Fruit fly (Drosophila melanogaster) whole organism, embryonic: ENCODE measurements around the gene CG6149.

Experiments
- Awh ChIP-seq: fragments of 200-800 bp; sonication (Bioruptor generic); IDR thresholded peaks from 2 replicates; pipeline ENCODE4, ENCODE4 v1.3.6; 2022; ENCODE audit warnings: missing biosample characterization, missing genetic modification characterization
- C15 ChIP-seq: fragments of 200-800 bp; sonication (Bioruptor generic); IDR thresholded peaks from 3 replicates; pipeline ENCODE4 v1.3.6; 2022; ENCODE audit warnings: missing biosample characterization, missing genetic modification characterization
- CG10565 ChIP-seq: fragments of 200-800 bp; sonication (Bioruptor generic); optimal IDR thresholded peaks from 3 replicates; lab custom pipeline; 2016; ENCODE audit warnings: missing biosample characterization, mild to moderate bottlenecking, missing genetic modification characterization
- CG10959 ChIP-seq: fragments of 200-800 bp; sonication (Bioruptor generic); IDR thresholded peaks from 2 replicates; pipeline ENCODE4 v1.3.6; 2022; ENCODE audit warnings: missing biosample characterization, missing genetic modification characterization
- CG10979 ChIP-seq: fragments of 200-800 bp; sonication (Bioruptor generic); optimal IDR thresholded peaks from 2 replicates; lab custom pipeline; 2018; ENCODE audit warnings: missing biosample characterization, mild to moderate bottlenecking, missing genetic modification characterization, moderate library complexity
- CG11696 ChIP-seq: fragments of 200-800 bp; sonication (Bioruptor generic); IDR thresholded peaks from 2 replicates; pipeline ENCODE4 v1.3.6; 2022; ENCODE audit warnings: missing biosample characterization, missing genetic modification characterization
- CG1233 ChIP-seq: fragments of 200-800 bp; sonication (Bioruptor generic); optimal IDR thresholded peaks from 4 replicates; lab custom pipeline; 2018; ENCODE audit warnings: missing biosample characterization, mild to moderate bottlenecking, missing genetic modification characterization
- CG12942 ChIP-seq: fragments of 200-800 bp; sonication (Bioruptor generic); optimal IDR thresholded peaks from 3 replicates; lab custom pipeline; 2016; ENCODE audit warnings: missing biosample characterization, missing genetic modification characterization
- CG13287 ChIP-seq: fragments of 200-800 bp; sonication (Bioruptor generic); IDR thresholded peaks from 2 replicates; pipeline ENCODE4 v1.3.6; 2022; ENCODE audit warnings: missing biosample characterization, missing genetic modification characterization; ENCODE audit not compliant: partially characterized antibody
- CG14050 ChIP-seq: fragments of 200-800 bp; sonication (Bioruptor generic); IDR thresholded peaks from 3 replicates; pipeline ENCODE4 v1.3.6; 2022; ENCODE audit warnings: missing biosample characterization, missing genetic modification characterization
- CG14860 ChIP-seq: fragments of 200-800 bp; sonication (Bioruptor generic); IDR thresholded peaks from 3 replicates; pipeline ENCODE4 v1.3.6; 2022; ENCODE audit warnings: missing biosample characterization, missing genetic modification characterization; ENCODE audit not compliant: partially characterized antibody
- CG14965 ChIP-seq: fragments of 200-800 bp; sonication (Bioruptor generic); optimal IDR thresholded peaks from 2 replicates; lab custom pipeline; 2016; ENCODE audit warnings: missing biosample characterization, missing genetic modification characterization, borderline replicate concordance
- CG15696 ChIP-seq: fragments of 200-800 bp; sonication (Bioruptor generic); optimal IDR thresholded peaks from 2 replicates; lab custom pipeline; 2019; ENCODE audit warnings: missing biosample characterization, mild to moderate bottlenecking, missing genetic modification characterization, moderate library complexity
- CG16779 ChIP-seq: fragments of 200-800 bp; sonication (Bioruptor generic); IDR thresholded peaks from 2 replicates; pipeline ENCODE4 v1.3.6; 2022; ENCODE audit warnings: missing biosample characterization, missing genetic modification characterization
- CG2199 ChIP-seq: fragments of 200-800 bp; sonication (Bioruptor generic); IDR thresholded peaks from 3 replicates; pipeline ENCODE4 v1.3.6; 2022; ENCODE audit warnings: missing biosample characterization, missing genetic modification characterization
- CG4328 ChIP-seq: fragments of 200-800 bp; sonication (Bioruptor generic); optimal IDR thresholded peaks from 3 replicates; lab custom pipeline; 2017; ENCODE audit warnings: missing biosample characterization, missing genetic modification reagents, missing genetic modification characterization
- CG43689 ChIP-seq: fragments of 200-800 bp; sonication (Bioruptor generic); IDR thresholded peaks from 2 replicates; pipeline ENCODE4 v1.3.6; 2022; ENCODE audit warnings: missing biosample characterization, missing genetic modification characterization
- CG6254 ChIP-seq: fragments of 200-800 bp; sonication (Bioruptor generic); optimal IDR thresholded peaks from 3 replicates; lab custom pipeline; 2017; ENCODE audit warnings: mild to moderate bottlenecking, missing biosample characterization, missing genetic modification reagents, missing genetic modification characterization
- CG6683 ChIP-seq: fragments of 200-800 bp; sonication (Bioruptor generic); optimal IDR thresholded peaks from 2 replicates; lab custom pipeline; 2017; ENCODE audit warnings: missing biosample characterization, mild to moderate bottlenecking, missing genetic modification characterization, missing genetic modification reagents
- CG6854 ChIP-seq: fragments of 200-800 bp; sonication (Bioruptor generic); optimal IDR thresholded peaks from 3 replicates; lab custom pipeline; 2017; ENCODE audit warnings: missing biosample characterization, mild to moderate bottlenecking, missing genetic modification characterization
- CG7271 ChIP-seq: fragments of 200-800 bp; sonication (Bioruptor generic); optimal IDR thresholded peaks from 2 replicates; lab custom pipeline; 2018; ENCODE audit warnings: missing biosample characterization, mild to moderate bottlenecking, missing genetic modification characterization, moderate library complexity
- CG7357 ChIP-seq: fragments of 200-800 bp; sonication (Bioruptor generic); IDR thresholded peaks from 3 replicates; pipeline ENCODE4 v1.3.6; 2022; ENCODE audit warnings: missing biosample characterization, missing genetic modification characterization
- CG7372 ChIP-seq: fragments of 200-800 bp; sonication (Bioruptor generic); IDR thresholded peaks from 2 replicates; pipeline ENCODE4 v1.3.6; 2022; ENCODE audit warnings: missing biosample characterization, missing genetic modification characterization
- CTCF ChIP-seq: fragments of 200-800 bp; sonication (Bioruptor generic); optimal IDR thresholded peaks from 2 replicates; lab custom pipeline; 2017; ENCODE audit warnings: missing biosample characterization, mild to moderate bottlenecking, missing genetic modification characterization, moderate library complexity
- Dbx ChIP-seq: fragments of 200-800 bp; sonication (Bioruptor generic); IDR thresholded peaks from 3 replicates; pipeline ENCODE4 v1.3.6; 2022; ENCODE audit warnings: missing biosample characterization, missing genetic modification characterization
- Deaf1 ChIP-seq: fragments of 200-800 bp; optimal IDR thresholded peaks from 3 replicates; lab custom pipeline; 2019; ENCODE audit warnings: missing biosample characterization, mild to moderate bottlenecking, missing genetic modification characterization, moderate library complexity
- Dp ChIP-seq: fragments of 200-800 bp; sonication (Bioruptor generic); optimal IDR thresholded peaks from 2 replicates; lab custom pipeline; 2018; ENCODE audit warnings: missing biosample characterization, mild to moderate bottlenecking, missing genetic modification characterization, moderate library complexity
- E2f1 ChIP-seq: fragments of 200-800 bp; sonication (Bioruptor generic); IDR thresholded peaks from 2 replicates; pipeline ENCODE4 v1.3.6; 2022; ENCODE audit warnings: missing biosample characterization, missing genetic modification characterization
- Hr3 ChIP-seq: fragments of 200-800 bp; sonication (Bioruptor generic); optimal IDR thresholded peaks from 3 replicates; lab custom pipeline; 2016; ENCODE audit warnings: missing biosample characterization, missing genetic modification characterization
- Lhr ChIP-seq: fragments of 200-800 bp; sonication (Bioruptor generic); optimal IDR thresholded peaks from 3 replicates; lab custom pipeline; 2017; ENCODE audit warnings: mild to moderate bottlenecking, missing biosample characterization, missing genetic modification reagents, missing genetic modification characterization
- Meics ChIP-seq: fragments of 200-800 bp; sonication (Bioruptor generic); optimal IDR thresholded peaks from 2 replicates; lab custom pipeline; 2017; ENCODE audit warnings: missing biosample characterization, mild to moderate bottlenecking, missing genetic modification characterization
- Sox102F ChIP-seq: fragments of 200-800 bp; sonication (Bioruptor generic); optimal IDR thresholded peaks from 2 replicates; lab custom pipeline; 2018; ENCODE audit warnings: missing biosample characterization, mild to moderate bottlenecking, missing genetic modification characterization, moderate library complexity
- Taf1 ChIP-seq: fragments of 200-800 bp; sonication (Bioruptor generic); IDR thresholded peaks from 2 replicates; pipeline ENCODE4 v1.3.6; 2022; ENCODE audit warnings: missing biosample characterization, missing genetic modification characterization
- Xrp1 ChIP-seq: fragments of 200-800 bp; sonication (Bioruptor generic); IDR thresholded peaks from 2 replicates; pipeline ENCODE4 v1.3.6; 2022; ENCODE audit warnings: missing biosample characterization, missing genetic modification characterization
- ase ChIP-seq: fragments of 200-800 bp; sonication (Bioruptor generic); IDR thresholded peaks from 3 replicates; pipeline ENCODE4 v1.3.6; 2022; ENCODE audit warnings: missing biosample characterization, missing genetic modification characterization
- ci ChIP-seq: fragments of 200-800 bp; sonication (Bioruptor generic); IDR thresholded peaks from 3 replicates; pipeline ENCODE4 v1.3.6; 2022; ENCODE audit warnings: missing biosample characterization, missing genetic modification characterization
- corto ChIP-seq: fragments of 200-800 bp; sonication (Bioruptor generic); optimal IDR thresholded peaks from 2 replicates; lab custom pipeline; 2016; ENCODE audit warnings: missing biosample characterization, mild to moderate bottlenecking, missing genetic modification characterization, moderate library complexity
- cwo ChIP-seq: fragments of 200-800 bp; sonication (Bioruptor generic); optimal IDR thresholded peaks from 3 replicates; lab custom pipeline; 2017; ENCODE audit warnings: missing biosample characterization, missing genetic modification characterization, mild to moderate bottlenecking, moderate library complexity, missing genetic modification reagents
- en ChIP-seq: fragments of 200-800 bp; sonication (Bioruptor generic); optimal IDR thresholded peaks from 2 replicates; lab custom pipeline; 2016; ENCODE audit warnings: missing biosample characterization, missing genetic modification characterization
- fd64A ChIP-seq: fragments of 200-800 bp; sonication (Bioruptor generic); optimal IDR thresholded peaks from 3 replicates; lab custom pipeline; 2018; ENCODE audit warnings: missing biosample characterization, mild to moderate bottlenecking, missing genetic modification characterization
- fu2 ChIP-seq: fragments of 200-800 bp; sonication (Bioruptor generic); optimal IDR thresholded peaks from 2 replicates; lab custom pipeline; 2016; ENCODE audit warnings: missing biosample characterization, missing genetic modification characterization
- gsb ChIP-seq: fragments of 200-800 bp; sonication (Bioruptor generic); IDR thresholded peaks from 2 replicates; pipeline ENCODE4 v1.3.6; 2022; ENCODE audit warnings: missing biosample characterization, missing genetic modification characterization
- lov ChIP-seq, 2 experiments: fragments of 200-800 bp in 1 of 2; fragments of >200 bp in 1 of 2; sonication (Bioruptor generic) in 1 of 2; IDR thresholded peaks in 1 of 2; optimal IDR thresholded peaks in 1 of 2; 2 replicates in 1 of 2; 3 replicates in 1 of 2; pipeline versions ENCODE4 v1.3.6 to Lab custom; 2017 to 2022; ENCODE audit warnings: missing biosample characterization in 1 of 2, missing genetic modification characterization in 1 of 2
- oc ChIP-seq: fragments of 200-800 bp; sonication (Bioruptor generic); optimal IDR thresholded peaks from 2 replicates; lab custom pipeline; 2018; ENCODE audit warnings: missing biosample characterization, mild to moderate bottlenecking, missing genetic modification characterization, moderate library complexity
- odd ChIP-seq: fragments of 200-800 bp; sonication (Bioruptor generic); optimal IDR thresholded peaks from 2 replicates; lab custom pipeline; 2017; ENCODE audit warnings: missing biosample characterization, mild to moderate bottlenecking, missing genetic modification characterization
- pita ChIP-seq: fragments of 200-800 bp; sonication (Bioruptor generic); optimal IDR thresholded peaks from 2 replicates; lab custom pipeline; 2017; ENCODE audit warnings: missing biosample characterization, mild to moderate bottlenecking, missing genetic modification characterization
- ranshi ChIP-seq: fragments of 200-800 bp; sonication (Bioruptor generic); IDR thresholded peaks from 2 replicates; pipeline ENCODE4 v1.3.6; 2022; ENCODE audit warnings: missing biosample characterization, missing genetic modification characterization
- rib ChIP-seq: fragments of 200-800 bp; sonication (Bioruptor generic); IDR thresholded peaks from 2 replicates; pipeline ENCODE4 v1.3.6; 2022; ENCODE audit warnings: missing biosample characterization, missing genetic modification characterization
- tio ChIP-seq: fragments of 200-800 bp; sonication (Bioruptor generic); optimal IDR thresholded peaks from 2 replicates; lab custom pipeline; 2017; ENCODE audit warnings: missing biosample characterization, missing genetic modification characterization, inconsistent platforms
- vfl ChIP-seq: fragments of 200-800 bp; sonication (Bioruptor generic); optimal IDR thresholded peaks from 2 replicates; lab custom pipeline; 2016; ENCODE audit warnings: missing biosample characterization, missing genetic modification characterization
- zen2 ChIP-seq: fragments of 200-800 bp; sonication (Bioruptor generic); IDR thresholded peaks from 3 replicates; pipeline ENCODE4 v1.3.6; 2022; ENCODE audit warnings: missing biosample characterization, missing genetic modification characterization; ENCODE audit not compliant: partially characterized antibody

Gene CG6149

DNA sequence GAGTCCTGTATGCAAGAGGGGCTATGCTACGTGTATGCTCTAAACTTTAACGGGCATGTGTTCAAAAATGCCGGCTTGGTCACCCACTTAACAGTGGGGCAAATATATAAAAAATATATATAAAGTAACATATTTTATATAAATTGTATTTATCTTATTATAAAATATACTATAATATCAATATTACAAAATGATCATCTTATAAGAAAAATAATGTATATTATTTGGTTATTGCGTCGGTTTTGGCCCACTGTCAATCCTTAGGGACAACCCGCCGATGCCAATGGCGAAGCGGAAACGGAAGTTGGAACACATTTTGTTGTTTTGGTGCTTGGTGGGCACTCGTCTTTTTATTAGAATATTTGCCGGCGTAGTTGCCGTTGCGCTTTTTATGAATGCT is 15.3 kb upstream of the CG6149 start (continued):
- peak; percentile 17 for TF ChIP-seq Deaf1 (tag; lab: Kevin White, UChicago)
- no peak for TF ChIP-seq lov (optimal IDR thresholded peaks at IDR 0.05; lab: Kevin White, UChicago)
- TF ChIP-seq lov (GFP tag; IDR thresholded peaks at IDR 0.05; lab: Robert Waterston, UW) = no peak
- no peak for TF ChIP-seq rib (GFP tag; lab: Robert Waterston, UW)
- TF ChIP-seq CG14050 (GFP tag; lab: Robert Waterston, UW) = no peak
- no peak for TF ChIP-seq CG10565
- no peak for TF ChIP-seq CG14860 (GFP tag; lab: Robert Waterston, UW)
- TF ChIP-seq oc (tag; lab: Kevin White, UChicago) = peak; percentile 27
- no peak for TF ChIP-seq corto (GFP tag; lab: Kevin White, UChicago)
- TF ChIP-seq CG10959 (GFP tag; lab: Robert Waterston, UW) = no peak
- TF ChIP-seq CG4328 (GFP tag; lab: Kevin White, UChicago) = no peak
- TF ChIP-seq fu2 (GFP tag; lab: Kevin White, UChicago) = no peak
- peak; percentile 48 for TF ChIP-seq Sox102F (GFP tag; lab: Kevin White, UChicago)
- no peak for TF ChIP-seq Dp (GFP tag; lab: Kevin White, UChicago)
- no peak for TF ChIP-seq CG43689
- no peak for TF ChIP-seq odd (GFP tag; lab: Kevin White, UChicago)
- TF ChIP-seq CG15696 = peak; percentile 24
- peak; percentile 56 for TF ChIP-seq CG10979 (tag; lab: Kevin White, UChicago)
- peak; percentile 38 for TF ChIP-seq CG6254 (GFP tag; lab: Kevin White, UChicago)
- TF ChIP-seq CG6854 = no peak
- TF ChIP-seq CG13287 = no peak
- peak; percentile 45; the same call in 1 of the 2 replicates for TF ChIP-seq ranshi
- no peak for TF ChIP-seq CG11696 (GFP tag; lab: Robert Waterston, UW)
- TF ChIP-seq pita = no peak
- peak; percentile 63 for TF ChIP-seq CG7271 (tag; lab: Kevin White, UChicago)
- TF ChIP-seq CG7372 (GFP tag; lab: Robert Waterston, UW) = no peak
- peak; percentile 46 for TF ChIP-seq Meics (GFP tag; lab: Kevin White, UChicago)
- peak; percentile 16 for TF ChIP-seq CG6683
- TF ChIP-seq zen2 (GFP tag; lab: Robert Waterston, UW) = no peak
- no peak for TF ChIP-seq gsb (GFP tag; lab: Robert Waterston, UW)
- no peak for TF ChIP-seq CG12942 (GFP tag; lab: Kevin White, UChicago)
- no peak for TF ChIP-seq vfl (GFP tag; lab: Kevin White, UChicago)
- no peak for TF ChIP-seq CG2199 (GFP tag; lab: Robert Waterston, UW)
- TF ChIP-seq Xrp1 (GFP tag; lab: Robert Waterston, UW) = peak; percentile 66
- no peak for TF ChIP-seq E2f1 (GFP tag; lab: Robert Waterston, UW)
- TF ChIP-seq C15 (GFP tag; lab: Robert Waterston, UW) = no peak
- TF ChIP-seq cwo = peak; percentile 27
- peak; percentile 29 for TF ChIP-seq Hr3 (GFP tag; lab: Kevin White, UChicago)
- TF ChIP-seq Taf1 (GFP tag; lab: Robert Waterston, UW) = no peak
- TF ChIP-seq fd64A (GFP tag; lab: Kevin White, UChicago) = no peak
- no peak for TF ChIP-seq CG16779 (GFP tag; lab: Robert Waterston, UW)
- no peak for TF ChIP-seq Lhr (GFP tag; lab: Kevin White, UChicago)
- no peak for TF ChIP-seq CTCF (GFP tag; lab: Kevin White, UChicago)
- 0 out of 3 replicates have a peak, but pooled peaks have one; percentile 31 for TF ChIP-seq ci (GFP tag; lab: Robert Waterston, UW)
- no peak; the same call in 1 of the 2 replicates for TF ChIP-seq Awh (GFP tag; lab: Robert Waterston, UW)
- TF ChIP-seq tio (GFP tag; lab: Kevin White, UChicago) = peak; percentile 7
- TF ChIP-seq Dbx (GFP tag; lab: Robert Waterston, UW) = 0 out of 3 replicates have a peak, but pooled peaks have one; percentile 25
- no peak for TF ChIP-seq en (GFP tag; lab: Kevin White, UChicago)
- no peak for TF ChIP-seq ase (GFP tag; lab: Robert Waterston, UW)
- peak; percentile 30 for TF ChIP-seq CG1233 (GFP tag; lab: Kevin White, UChicago)
- TF ChIP-seq CG14965 (GFP tag; lab: Kevin White, UChicago) = no peak
- no peak for TF ChIP-seq CG7357 (GFP tag; lab: Robert Waterston, UW)
